Fruit fly (Drosophila melanogaster) whole organism, adult: Measurements from ENCODE around the gene CG10154.

Experiments used
- CG11617 ChIP-seq: fragments of 200-800 bp; sonication (Bioruptor generic); optimal IDR thresholded peaks from 2 replicates; lab custom pipeline; 2017; ENCODE audit warnings: mild to moderate bottlenecking, missing biosample characterization, missing genetic modification reagents, missing genetic modification characterization
- CG12768 ChIP-seq: fragments of 200-800 bp; sonication (Bioruptor generic); optimal IDR thresholded peaks from 2 replicates; lab custom pipeline; 2017; ENCODE audit warnings: missing biosample characterization, missing genetic modification characterization, mild to moderate bottlenecking, moderate library complexity, missing genetic modification reagents
- CG14711 ChIP-seq: fragments of 200-800 bp; sonication (Bioruptor generic); optimal IDR thresholded peaks from 2 replicates; lab custom pipeline; 2018; ENCODE audit warnings: missing biosample characterization, mild to moderate bottlenecking, missing genetic modification characterization, moderate library complexity
- CG1620 ChIP-seq: fragments of 200-800 bp; sonication (Bioruptor generic); optimal IDR thresholded peaks from 2 replicates; lab custom pipeline; 2016; ENCODE audit warnings: missing biosample characterization, missing genetic modification characterization
- CG33017 ChIP-seq: fragments of 200-800 bp; sonication (Bioruptor generic); optimal IDR thresholded peaks from 2 replicates; lab custom pipeline; 2018; ENCODE audit warnings: missing biosample characterization, mild to moderate bottlenecking, missing genetic modification characterization, moderate library complexity
- CG5204 ChIP-seq: fragments of 200-800 bp; sonication (Bioruptor generic); optimal IDR thresholded peaks from 2 replicates; lab custom pipeline; 2016; ENCODE audit warnings: missing biosample characterization, missing genetic modification characterization
- CG7045 ChIP-seq: fragments of 200-800 bp; sonication (Bioruptor generic); optimal IDR thresholded peaks from 2 replicates; lab custom pipeline; 2017; ENCODE audit warnings: missing biosample characterization, mild to moderate bottlenecking, missing genetic modification characterization
- CG7101 ChIP-seq: fragments of 200-800 bp; sonication (Bioruptor generic); optimal IDR thresholded peaks from 2 replicates; lab custom pipeline; 2018; ENCODE audit warnings: missing biosample characterization, mild to moderate bottlenecking, missing genetic modification characterization, moderate library complexity
- Clk ChIP-seq: fragments of 200-800 bp; sonication (Bioruptor generic); optimal IDR thresholded peaks from 2 replicates; lab custom pipeline; 2017; ENCODE audit warnings: missing biosample characterization, missing genetic modification characterization
- Crg-1 ChIP-seq: fragments of 200-800 bp; sonication (Bioruptor generic); optimal IDR thresholded peaks from 2 replicates; lab custom pipeline; 2016; ENCODE audit warnings: missing biosample characterization, missing genetic modification characterization
- Hr96 ChIP-seq: fragments of 200-800 bp; sonication (Bioruptor generic); optimal IDR thresholded peaks from 2 replicates; lab custom pipeline; 2016; ENCODE audit warnings: missing biosample characterization, missing genetic modification characterization
- Mnt ChIP-seq: fragments of 200-800 bp; sonication (Bioruptor generic); optimal IDR thresholded peaks from 2 replicates; lab custom pipeline; 2016; ENCODE audit warnings: missing biosample characterization, mild to moderate bottlenecking, missing genetic modification characterization
- bab1 ChIP-seq: fragments of 200-800 bp; sonication (Bioruptor generic); optimal IDR thresholded peaks from 3 replicates; lab custom pipeline; 2019; ENCODE audit warnings: missing biosample characterization, mild to moderate bottlenecking, missing genetic modification characterization, moderate library complexity
- cic ChIP-seq: fragments of 200-800 bp; sonication (Bioruptor generic); optimal IDR thresholded peaks from 2 replicates; lab custom pipeline; 2017; ENCODE audit warnings: missing biosample characterization, mild to moderate bottlenecking, missing genetic modification characterization, moderate library complexity
- cnc ChIP-seq, 2 experiments: fragments of >200 bp; optimal IDR thresholded peaks; 2 replicates each; lab custom pipeline; 2017
- kay ChIP-seq: fragments of 200-800 bp; sonication (Bioruptor generic); peaks from one replicate; lab custom pipeline; 2016; ENCODE audit warnings: missing biosample characterization, missing genetic modification characterization, borderline replicate concordance
- ovo ChIP-seq: fragments of 200-800 bp; sonication (Bioruptor generic); optimal IDR thresholded peaks from 2 replicates; lab custom pipeline; 2016; ENCODE audit warnings: missing biosample characterization, missing genetic modification characterization
- pad ChIP-seq: fragments of 200-800 bp; sonication (Bioruptor generic); optimal IDR thresholded peaks from 3 replicates; lab custom pipeline; 2017; ENCODE audit warnings: missing biosample characterization, missing genetic modification characterization, mild to moderate bottlenecking, moderate library complexity, missing genetic modification reagents
- tj ChIP-seq: fragments of 200-800 bp; sonication (Bioruptor generic); optimal IDR thresholded peaks from 3 replicates; lab custom pipeline; 2017; ENCODE audit warnings: missing biosample characterization, mild to moderate bottlenecking, missing genetic modification characterization, moderate library complexity
- toe ChIP-seq: fragments of 200-800 bp; sonication (Bioruptor generic); optimal IDR thresholded peaks from 2 replicates; lab custom pipeline; 2016; ENCODE audit warnings: missing biosample characterization, missing genetic modification characterization

The CG10154 gene

DNA sequence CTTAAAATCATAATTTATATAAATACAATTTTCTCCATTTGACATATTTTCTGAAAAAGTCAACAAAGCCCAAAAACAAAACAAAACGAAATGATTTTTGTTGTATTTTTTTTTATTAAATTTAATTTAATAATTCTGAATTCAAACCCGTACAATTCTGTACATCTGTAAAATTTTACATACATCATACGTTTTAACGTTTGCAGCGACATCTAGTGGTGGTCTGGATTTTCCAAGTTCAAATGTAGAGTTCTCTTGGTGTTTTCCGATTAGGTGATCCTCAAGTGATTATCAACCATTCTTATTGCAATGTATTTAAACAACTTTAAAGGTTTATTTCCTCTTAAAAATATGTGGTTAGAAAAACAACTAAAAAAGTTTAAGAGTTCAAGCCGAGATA, 25.9 kb downstream of the CG10154 start:
- TF ChIP-seq CG33017 (tag; lab: Kevin White, UChicago) (no peak), cic (GFP tag; lab: Kevin White, UChicago) (no peak), tj (no peak), CG1620 (GFP tag; lab: Kevin White, UChicago) (no peak), CG7101 (tag; lab: Kevin White, UChicago) (no peak), CG7045 (no peak), ovo (no peak), cnc (optimal IDR thresholded peaks at IDR 0.05; lab: Kevin White, UChicago) (no peak), CG12768 (GFP tag; lab: Kevin White, UChicago) (no peak), Hr96 (GFP tag; lab: Kevin White, UChicago) (no peak), pad (no peak), CG11617 (GFP tag; lab: Kevin White, UChicago) (no peak), CG14711 (tag; lab: Kevin White, UChicago) (no peak), CG5204 (GFP tag; lab: Kevin White, UChicago) (no peak), toe (GFP tag; lab: Kevin White, UChicago) (no peak)

dm6 chr3L:13409809-13410521, 27.0 kb downstream of the CG10154 start:
- TF ChIP-seq kay (peak; percentile 23), tj (no peak)

DNA sequence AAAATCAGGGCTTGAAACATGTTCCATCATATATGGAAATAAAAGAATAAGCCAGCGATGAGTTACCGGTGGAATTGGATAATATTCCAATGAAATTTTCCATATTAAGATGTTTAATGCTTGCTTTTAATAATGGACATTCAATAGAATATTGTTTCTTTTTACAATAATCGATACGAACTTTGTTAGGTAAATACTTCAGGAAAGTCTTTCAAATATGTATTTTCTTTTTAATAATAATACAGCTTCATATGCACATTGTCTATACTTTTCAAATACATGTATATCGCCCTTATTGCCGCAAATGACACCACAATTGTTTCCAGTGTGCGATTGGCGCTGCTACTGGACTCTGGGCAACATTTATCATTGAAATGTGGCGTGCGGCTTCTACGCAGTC, 30.1 kb downstream of the CG10154 start:
- TF ChIP-seq cnc (optimal IDR thresholded peaks at IDR 0.05; lab: Kevin White, UChicago): no peak
- TF ChIP-seq CG1620 (GFP tag; lab: Kevin White, UChicago): no peak
- no peak for TF ChIP-seq Crg-1
- no peak for TF ChIP-seq CG14711 (tag; lab: Kevin White, UChicago)
- no peak for TF ChIP-seq tj
- no peak for TF ChIP-seq pad
- no peak for TF ChIP-seq Clk (GFP tag; lab: Kevin White, UChicago)
- no peak for TF ChIP-seq CG12768 (GFP tag; lab: Kevin White, UChicago)
- TF ChIP-seq CG5204 (GFP tag; lab: Kevin White, UChicago): no peak
- no peak for TF ChIP-seq Hr96 (GFP tag; lab: Kevin White, UChicago)
- no peak for TF ChIP-seq toe (GFP tag; lab: Kevin White, UChicago)
- TF ChIP-seq CG7101 (tag; lab: Kevin White, UChicago): no peak
- no peak for TF ChIP-seq kay
- no peak for TF ChIP-seq cic (GFP tag; lab: Kevin White, UChicago)
- TF ChIP-seq CG11617 (GFP tag; lab: Kevin White, UChicago): no peak
- no peak for TF ChIP-seq bab1 (GFP tag; lab: Kevin White, UChicago)
- no peak for TF ChIP-seq CG7045
- no peak for TF ChIP-seq ovo
- no peak for TF ChIP-seq Mnt (GFP tag; lab: Kevin White, UChicago)
- no peak for TF ChIP-seq CG33017 (tag; lab: Kevin White, UChicago)

dm6 chr3L:13403141-13403867, 33.6 kb downstream of the CG10154 start:
- TF ChIP-seq CG12768 (GFP tag; lab: Kevin White, UChicago) (no peak), CG1620 (GFP tag; lab: Kevin White, UChicago) (no peak), CG33017 (tag; lab: Kevin White, UChicago) (no peak), cic (GFP tag; lab: Kevin White, UChicago) (no peak), kay (no peak), cnc (optimal IDR thresholded peaks at IDR 0.05; lab: Kevin White, UChicago) (no peak)

dm6 chr3L:13400872-13401418, 36.0 kb downstream of the CG10154 start, which contains the start of gene sens:
Gene sens (minus strand): TSS chr3L:13401125.
- no peak for TF ChIP-seq CG7101 (tag; lab: Kevin White, UChicago)
- TF ChIP-seq Clk (GFP tag; lab: Kevin White, UChicago): no peak
- no peak for TF ChIP-seq CG11617 (GFP tag; lab: Kevin White, UChicago)

DNA sequence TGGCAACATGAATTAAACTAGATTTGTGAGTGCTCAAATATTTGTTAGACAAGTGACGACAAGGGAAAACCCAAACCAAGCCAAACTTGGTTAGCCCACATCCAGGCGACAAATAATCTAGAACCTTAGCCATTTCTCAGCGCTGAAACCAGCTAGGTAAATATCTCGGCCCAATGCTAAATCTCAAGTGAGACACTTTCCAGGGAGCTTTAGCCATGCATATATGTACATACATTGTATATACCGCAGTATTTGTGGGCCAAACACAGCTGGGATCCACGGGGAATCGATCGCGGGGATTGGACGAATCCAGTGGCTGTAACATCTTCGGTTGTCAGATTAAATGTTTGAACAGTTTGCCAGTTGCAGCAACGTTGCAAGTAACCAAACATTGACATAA, 39.3 kb downstream of the CG10154 start:
- no peak for TF ChIP-seq Clk (GFP tag; lab: Kevin White, UChicago)
- no peak for TF ChIP-seq kay
- TF ChIP-seq bab1 (GFP tag; lab: Kevin White, UChicago): no peak
- no peak for TF ChIP-seq Hr96 (GFP tag; lab: Kevin White, UChicago)
- no peak for TF ChIP-seq tj
- no peak for TF ChIP-seq CG14711 (tag; lab: Kevin White, UChicago)
- no peak for TF ChIP-seq Mnt (GFP tag; lab: Kevin White, UChicago)
- no peak for TF ChIP-seq CG11617 (GFP tag; lab: Kevin White, UChicago)
- TF ChIP-seq toe (GFP tag; lab: Kevin White, UChicago): no peak
- TF ChIP-seq ovo: no peak
- TF ChIP-seq cnc (optimal IDR thresholded peaks at IDR 0.05; lab: Kevin White, UChicago): no peak
- no peak for TF ChIP-seq cic (GFP tag; lab: Kevin White, UChicago)
- TF ChIP-seq CG7101 (tag; lab: Kevin White, UChicago): no peak
- TF ChIP-seq Crg-1: no peak
- TF ChIP-seq CG33017 (tag; lab: Kevin White, UChicago): no peak
- no peak for TF ChIP-seq CG1620 (GFP tag; lab: Kevin White, UChicago)
- TF ChIP-seq CG7045: no peak
- TF ChIP-seq CG12768 (GFP tag; lab: Kevin White, UChicago): no peak
- TF ChIP-seq pad: no peak
- TF ChIP-seq CG5204 (GFP tag; lab: Kevin White, UChicago): no peak
